Fruit fly (Drosophila melanogaster) whole organism, embryonic: ENCODE measurements around the gene Sirt4.

Experiments
- Atf6 ChIP-seq: fragments of 200-800 bp; sonication (Bioruptor generic); IDR thresholded peaks from 2 replicates; pipeline ENCODE4 v1.3.6; 2022; ENCODE audit warnings: missing biosample characterization, missing genetic modification characterization
- Awh ChIP-seq: fragments of 200-800 bp; sonication (Bioruptor generic); IDR thresholded peaks from 2 replicates; pipeline ENCODE4, ENCODE4 v1.3.6; 2022; ENCODE audit warnings: missing biosample characterization, missing genetic modification characterization
- B-H1 ChIP-seq: fragments of 200-800 bp; sonication (Bioruptor generic); IDR thresholded peaks from 3 replicates; pipeline ENCODE4 v1.3.6; 2022; ENCODE audit warnings: missing biosample characterization, missing genetic modification characterization
- Blimp-1 ChIP-seq: fragments of 200-800 bp; sonication (Bioruptor generic); optimal IDR thresholded peaks from 3 replicates; lab custom pipeline; 2018; ENCODE audit warnings: missing biosample characterization, missing genetic modification characterization, mild to moderate bottlenecking, moderate library complexity, missing genetic modification reagents
- Bteb2 ChIP-seq: fragments of 200-800 bp; sonication (Bioruptor generic); optimal IDR thresholded peaks from 2 replicates; lab custom pipeline; 2016; ENCODE audit warnings: missing biosample characterization, missing genetic modification characterization
- CG1024 ChIP-seq: fragments of 200-800 bp; sonication (Bioruptor generic); IDR thresholded peaks from 2 replicates; pipeline ENCODE4 v1.3.6; 2022; ENCODE audit warnings: missing biosample characterization, missing genetic modification characterization
- CG10274 ChIP-seq: fragments of 200-800 bp; sonication (Bioruptor generic); optimal IDR thresholded peaks from 3 replicates; lab custom pipeline; 2017; ENCODE audit warnings: missing biosample characterization, mild to moderate bottlenecking, missing genetic modification characterization
- CG10959 ChIP-seq: fragments of 200-800 bp; sonication (Bioruptor generic); IDR thresholded peaks from 2 replicates; pipeline ENCODE4 v1.3.6; 2022; ENCODE audit warnings: missing biosample characterization, missing genetic modification characterization
- CG11695 ChIP-seq: fragments of 200-800 bp; sonication (Bioruptor generic); IDR thresholded peaks from 3 replicates; pipeline ENCODE4 v1.3.6; 2022; ENCODE audit warnings: missing biosample characterization, missing genetic modification characterization
- CG12219 ChIP-seq: fragments of 200-800 bp; sonication (Bioruptor generic); optimal IDR thresholded peaks from 3 replicates; lab custom pipeline; 2018; ENCODE audit warnings: missing biosample characterization, mild to moderate bottlenecking, missing genetic modification characterization
- CG1233 ChIP-seq: fragments of 200-800 bp; sonication (Bioruptor generic); optimal IDR thresholded peaks from 4 replicates; lab custom pipeline; 2018; ENCODE audit warnings: missing biosample characterization, mild to moderate bottlenecking, missing genetic modification characterization
- CG1602 ChIP-seq: fragments of 200-800 bp; sonication (Bioruptor generic); optimal IDR thresholded peaks from 3 replicates; lab custom pipeline; 2016; ENCODE audit warnings: missing biosample characterization, missing genetic modification characterization
- CG17912 ChIP-seq: fragments of 200-800 bp; sonication (Bioruptor generic); optimal IDR thresholded peaks from 2 replicates; lab custom pipeline; 2018; ENCODE audit warnings: missing biosample characterization, mild to moderate bottlenecking, missing genetic modification characterization
- CG18599 ChIP-seq: fragments of 200-800 bp; sonication (Bioruptor generic); optimal IDR thresholded peaks from 3 replicates; lab custom pipeline; 2017; ENCODE audit warnings: missing biosample characterization, missing genetic modification characterization, mild to moderate bottlenecking, moderate library complexity, missing genetic modification reagents
- CG3281 ChIP-seq: fragments of 200-800 bp; sonication (Bioruptor generic); optimal IDR thresholded peaks from 3 replicates; lab custom pipeline; 2017; ENCODE audit warnings: missing biosample characterization, mild to moderate bottlenecking, missing genetic modification characterization
- CG7987 ChIP-seq: fragments of 200-800 bp; sonication (Bioruptor generic); optimal IDR thresholded peaks from 2 replicates; lab custom pipeline; 2018; ENCODE audit warnings: missing biosample characterization, mild to moderate bottlenecking, missing genetic modification characterization, moderate library complexity
- CG8089 ChIP-seq: fragments of 200-800 bp; sonication (Bioruptor generic); optimal IDR thresholded peaks from 3 replicates; lab custom pipeline; 2016; ENCODE audit warnings: missing biosample characterization, missing genetic modification characterization
- CG8290 ChIP-seq, 3 experiments: fragments of 200-800 bp; sonication (Bioruptor generic); optimal IDR thresholded peaks; 2 replicates each; lab custom pipeline; 2016 to 2019; ENCODE audit warnings: missing biosample characterization in 3 of 3, missing genetic modification characterization in 3 of 3, mild to moderate bottlenecking in 2 of 3, moderate library complexity in 1 of 3
- CG8478 ChIP-seq: fragments of >200 bp; optimal IDR thresholded peaks from 2 replicates; lab custom pipeline; 2018
- CG9876 ChIP-seq: fragments of 200-800 bp; sonication (Bioruptor generic); optimal IDR thresholded peaks from 2 replicates; lab custom pipeline; 2016; ENCODE audit warnings: missing biosample characterization, missing genetic modification characterization
- Dek ChIP-seq: fragments of 200-800 bp; sonication (Bioruptor generic); optimal IDR thresholded peaks from 3 replicates; lab custom pipeline; 2019; ENCODE audit warnings: missing biosample characterization, mild to moderate bottlenecking, missing genetic modification characterization, moderate library complexity
- Drgx ChIP-seq: fragments of 200-800 bp; sonication (Bioruptor generic); IDR thresholded peaks from 2 replicates; pipeline ENCODE4 v1.3.6; 2022; ENCODE audit warnings: missing biosample characterization, missing genetic modification characterization
- Eip74EF ChIP-seq, 2 experiments: fragments of 200-800 bp in 1 of 2; fragments of >200 bp in 1 of 2; sonication (Bioruptor generic) in 1 of 2; optimal IDR thresholded peaks; 2 replicates each; lab custom pipeline; 2017 to 2019; ENCODE audit warnings: missing biosample characterization in 2 of 2, missing genetic modification characterization in 2 of 2, mild to moderate bottlenecking in 1 of 2, moderate library complexity in 1 of 2
- HHEX ChIP-seq: fragments of 200-800 bp; sonication (Bioruptor generic); optimal IDR thresholded peaks from 3 replicates; lab custom pipeline; 2017; ENCODE audit warnings: missing biosample characterization, mild to moderate bottlenecking, missing genetic modification characterization, missing genetic modification reagents
- Nf-YA ChIP-seq: fragments of 200-800 bp; sonication (Bioruptor generic); IDR thresholded peaks from 2 replicates; pipeline ENCODE4 v1.3.6; 2022; ENCODE audit warnings: missing biosample characterization, missing genetic modification characterization
- Rx ChIP-seq: fragments of 200-800 bp; sonication (Bioruptor generic); IDR thresholded peaks from 2 replicates; pipeline ENCODE4 v1.3.6; 2022; ENCODE audit warnings: missing biosample characterization, missing genetic modification characterization
- Sin3A ChIP-seq: fragments of >200 bp; optimal IDR thresholded peaks from 2 replicates; lab custom pipeline; 2018
- Taf1 ChIP-seq: fragments of 200-800 bp; sonication (Bioruptor generic); IDR thresholded peaks from 2 replicates; pipeline ENCODE4 v1.3.6; 2022; ENCODE audit warnings: missing biosample characterization, missing genetic modification characterization
- Xbp1 ChIP-seq: fragments of 200-800 bp; sonication (Bioruptor generic); optimal IDR thresholded peaks from 3 replicates; lab custom pipeline; 2016; ENCODE audit warnings: missing biosample characterization, mild to moderate bottlenecking, missing genetic modification characterization
- bbx ChIP-seq: fragments of 200-800 bp; sonication (Bioruptor generic); IDR thresholded peaks from 2 replicates; pipeline ENCODE4 v1.3.6; 2022; ENCODE audit warnings: missing biosample characterization, missing genetic modification characterization; ENCODE audit not compliant: partially characterized antibody
- bigmax ChIP-seq: fragments of 200-800 bp; sonication (Bioruptor generic); optimal IDR thresholded peaks from 2 replicates; lab custom pipeline; 2018; ENCODE audit warnings: missing biosample characterization, mild to moderate bottlenecking, missing genetic modification characterization
- chinmo ChIP-seq: fragments of 200-800 bp; sonication (Bioruptor generic); IDR thresholded peaks from 4 replicates; pipeline ENCODE4 v1.3.6; 2022; ENCODE audit warnings: missing biosample characterization, missing genetic modification characterization; ENCODE audit not compliant: partially characterized antibody
- corto ChIP-seq: fragments of 200-800 bp; sonication (Bioruptor generic); optimal IDR thresholded peaks from 2 replicates; lab custom pipeline; 2016; ENCODE audit warnings: missing biosample characterization, mild to moderate bottlenecking, missing genetic modification characterization, moderate library complexity
- dan ChIP-seq: fragments of 200-800 bp; sonication (Bioruptor generic); IDR thresholded peaks from 2 replicates; pipeline ENCODE4 v1.3.6; 2022; ENCODE audit warnings: missing biosample characterization, missing genetic modification characterization
- gro ChIP-seq: fragments of 200-800 bp; sonication (Bioruptor generic); optimal IDR thresholded peaks from 2 replicates; lab custom pipeline; 2016; ENCODE audit warnings: missing biosample characterization, missing genetic modification characterization
- gt ChIP-seq: fragments of 200-800 bp; sonication (Bioruptor generic); IDR thresholded peaks from 2 replicates; pipeline ENCODE4 v1.3.6; 2022; ENCODE audit warnings: missing biosample characterization, missing genetic modification characterization
- h ChIP-seq: fragments of >200 bp; optimal IDR thresholded peaks from 2 replicates; lab custom pipeline; 2017
- ind ChIP-seq: fragments of 200-800 bp; sonication (Bioruptor generic); optimal IDR thresholded peaks from 3 replicates; lab custom pipeline; 2016; ENCODE audit warnings: missing biosample characterization, missing genetic modification characterization
- klu ChIP-seq: fragments of 200-800 bp; sonication (Bioruptor generic); IDR thresholded peaks from 2 replicates; pipeline ENCODE4 v1.3.6; 2022; ENCODE audit warnings: missing biosample characterization, missing genetic modification characterization
- knrl ChIP-seq: fragments of 200-800 bp; sonication (Bioruptor generic); IDR thresholded peaks from 3 replicates; pipeline ENCODE4 v1.3.6; 2022; ENCODE audit warnings: missing biosample characterization, missing genetic modification characterization; ENCODE audit not compliant: partially characterized antibody
- mirr ChIP-seq: fragments of 200-800 bp; sonication (Bioruptor generic); optimal IDR thresholded peaks from 3 replicates; lab custom pipeline; 2018; ENCODE audit warnings: missing biosample characterization, mild to moderate bottlenecking, missing genetic modification characterization
- nmo ChIP-seq: fragments of 200-800 bp; sonication (Bioruptor generic); optimal IDR thresholded peaks from 2 replicates; lab custom pipeline; 2018; ENCODE audit warnings: missing biosample characterization, mild to moderate bottlenecking, missing genetic modification characterization, moderate library complexity
- org-1 ChIP-seq: fragments of 200-800 bp; sonication (Bioruptor generic); optimal IDR thresholded peaks from 2 replicates; lab custom pipeline; 2017; ENCODE audit warnings: missing biosample characterization, missing genetic modification characterization
- p53 ChIP-seq: fragments of 200-800 bp; sonication (Bioruptor generic); optimal IDR thresholded peaks from 2 replicates; lab custom pipeline; 2016; ENCODE audit warnings: missing biosample characterization, missing genetic modification characterization
- row ChIP-seq: fragments of 200-800 bp; sonication (Bioruptor generic); IDR thresholded peaks from 3 replicates; pipeline ENCODE4 v1.3.6; 2022; ENCODE audit warnings: missing biosample characterization, missing genetic modification characterization
- sd ChIP-seq: fragments of 200-800 bp; sonication (Bioruptor generic); optimal IDR thresholded peaks from 3 replicates; lab custom pipeline; 2018; ENCODE audit warnings: missing biosample characterization, mild to moderate bottlenecking, missing genetic modification characterization, moderate library complexity
- sr ChIP-seq: fragments of 200-800 bp; sonication (Bioruptor generic); IDR thresholded peaks from 3 replicates; pipeline ENCODE4 v1.3.6; 2022; ENCODE audit warnings: missing biosample characterization, missing genetic modification characterization
- tin ChIP-seq: fragments of 200-800 bp; sonication (Bioruptor generic); optimal IDR thresholded peaks from 3 replicates; lab custom pipeline; 2016; ENCODE audit warnings: missing biosample characterization, missing genetic modification characterization
- twi ChIP-seq: fragments of 200-800 bp; optimal IDR thresholded peaks from 2 replicates; lab custom pipeline; 2019; ENCODE audit warnings: missing biosample characterization, mild to moderate bottlenecking, missing genetic modification characterization, moderate library complexity
- tx ChIP-seq: fragments of 200-800 bp; sonication (Bioruptor generic); optimal IDR thresholded peaks from 2 replicates; lab custom pipeline; 2016; ENCODE audit warnings: missing biosample characterization, missing genetic modification characterization
- zfh1 ChIP-seq: fragments of 200-800 bp; sonication (Bioruptor generic); IDR thresholded peaks from 3 replicates; pipeline ENCODE4 v1.3.6; 2022; ENCODE audit warnings: missing biosample characterization, missing genetic modification characterization

Gene Sirt4

dm6 chrX:5705899-5706312 lies 40.2 kb upstream of the Sirt4 start (continued):
- TF ChIP-seq Nf-YA (GFP tag; lab: Robert Waterston, UW): peak; percentile 88
- no peak for TF ChIP-seq bigmax (GFP tag; lab: Kevin White, UChicago)
- peak; percentile 88 for TF ChIP-seq Taf1 (GFP tag; lab: Robert Waterston, UW)
- no peak for TF ChIP-seq h
- TF ChIP-seq Xbp1 (GFP tag; lab: Kevin White, UChicago): peak; percentile 76
- TF ChIP-seq Eip74EF (GFP tag; optimal IDR thresholded peaks at IDR 0.05; lab: Kevin White, UChicago): peak in 1 of 2 experiments; percentile 72
- TF ChIP-seq corto: no peak
- TF ChIP-seq Bteb2 (GFP tag; lab: Kevin White, UChicago): peak; percentile 67
- peak; percentile 88 for TF ChIP-seq CG3281
- TF ChIP-seq row (GFP tag; lab: Robert Waterston, UW): peak; percentile 90
- no peak for TF ChIP-seq CG8290 (GFP tag; optimal IDR thresholded peaks at IDR 0.05; lab: Kevin White, UChicago)
- TF ChIP-seq CG8290 (tag; optimal IDR thresholded peaks at IDR 0.05; lab: Kevin White, UChicago): peak in 1 of 2 experiments; percentile 92
- TF ChIP-seq tin (GFP tag; lab: Kevin White, UChicago): peak; percentile 77
- TF ChIP-seq CG1024: peak; percentile 77
- peak; percentile 79 for TF ChIP-seq nmo (GFP tag; lab: Kevin White, UChicago)
- peak; percentile 21 for TF ChIP-seq CG9876 (GFP tag; lab: Kevin White, UChicago)
- TF ChIP-seq CG10274 (GFP tag; lab: Kevin White, UChicago): peak; percentile 62
- TF ChIP-seq Rx: peak; percentile 85
- no peak for TF ChIP-seq twi (tag; lab: Kevin White, UChicago)
- TF ChIP-seq HHEX: peak; percentile 87
- TF ChIP-seq ind (GFP tag; lab: Kevin White, UChicago): peak; percentile 84
- TF ChIP-seq Drgx (GFP tag; lab: Robert Waterston, UW): peak; percentile 95
- peak; percentile 90 for TF ChIP-seq klu
- peak; percentile 90 for TF ChIP-seq CG11695
- TF ChIP-seq Atf6 (GFP tag; lab: Robert Waterston, UW): peak; percentile 92
- peak; percentile 81 for TF ChIP-seq gro (GFP tag; lab: Kevin White, UChicago)
- peak; percentile 89 for TF ChIP-seq B-H1 (GFP tag; lab: Robert Waterston, UW)
- TF ChIP-seq Sin3A: no peak
- TF ChIP-seq sd (tag; lab: Kevin White, UChicago): peak; percentile 49
- peak; percentile 84 for TF ChIP-seq org-1 (GFP tag; lab: Kevin White, UChicago)
- peak; percentile 94 for TF ChIP-seq CG18599
- TF ChIP-seq Awh: peak; percentile 93
- peak; percentile 46 for TF ChIP-seq tx (GFP tag; lab: Kevin White, UChicago)
- peak; percentile 66 for TF ChIP-seq CG1602 (GFP tag; lab: Kevin White, UChicago)
- TF ChIP-seq CG8089: peak; percentile 13
- TF ChIP-seq CG10959 (GFP tag; lab: Robert Waterston, UW): peak; percentile 47
- peak; percentile 70; the same call in 2 of the 3 replicates for TF ChIP-seq sr (GFP tag; lab: Robert Waterston, UW)
- peak; percentile 76 for TF ChIP-seq Blimp-1 (GFP tag; lab: Kevin White, UChicago)
- TF ChIP-seq gt (GFP tag; lab: Robert Waterston, UW): peak; percentile 53
- TF ChIP-seq dan (GFP tag; lab: Robert Waterston, UW): 0 out of 2 replicates have a peak, but pooled peaks have one; percentile 35
- TF ChIP-seq mirr (GFP tag; lab: Kevin White, UChicago): peak; percentile 21
- peak; percentile 91 for TF ChIP-seq zfh1 (GFP tag; lab: Robert Waterston, UW)
- TF ChIP-seq CG7987 (GFP tag; lab: Kevin White, UChicago): peak; percentile 58
- TF ChIP-seq knrl (GFP tag; lab: Robert Waterston, UW): no peak
- TF ChIP-seq CG17912 (GFP tag; lab: Kevin White, UChicago): no peak
- TF ChIP-seq CG1233 (GFP tag; lab: Kevin White, UChicago): peak; percentile 70
- TF ChIP-seq chinmo (GFP tag; lab: Robert Waterston, UW): 0 out of 4 replicates have a peak, but pooled peaks have one; percentile 22
- no peak for TF ChIP-seq bbx (GFP tag; lab: Robert Waterston, UW)
- TF ChIP-seq Dek: peak; percentile 85
- no peak for TF ChIP-seq CG8478 (lab: Kevin White, UChicago)
- peak; percentile 26 for TF ChIP-seq p53
- peak; percentile 67 for TF ChIP-seq CG12219 (GFP tag; lab: Kevin White, UChicago)
